Fruit fly (Drosophila melanogaster) whole organism, embryonic: ENCODE data around the gene Rok.

Experiments
- Abd-B ChIP-seq: fragments of 200-800 bp; sonication (Bioruptor generic); optimal IDR thresholded peaks from 2 replicates; lab custom pipeline; 2018; ENCODE audit warnings: missing biosample characterization, mild to moderate bottlenecking, missing genetic modification characterization, moderate library complexity
- Bgb ChIP-seq: fragments of 200-800 bp; sonication (Bioruptor generic); IDR thresholded peaks from 2 replicates; pipeline ENCODE4 v1.3.6; 2022; ENCODE audit warnings: missing biosample characterization, missing genetic modification characterization; ENCODE audit not compliant: partially characterized antibody
- CG10543 ChIP-seq: fragments of 200-800 bp; sonication (Bioruptor generic); optimal IDR thresholded peaks from 3 replicates; lab custom pipeline; 2017; ENCODE audit warnings: missing biosample characterization, mild to moderate bottlenecking, missing genetic modification characterization, moderate library complexity
- CG12769 ChIP-seq: fragments of 200-800 bp; sonication (Bioruptor generic); optimal IDR thresholded peaks from 2 replicates; lab custom pipeline; 2019; ENCODE audit warnings: missing biosample characterization, mild to moderate bottlenecking, missing genetic modification characterization, moderate library complexity
- CG13287 ChIP-seq: fragments of 200-800 bp; sonication (Bioruptor generic); IDR thresholded peaks from 2 replicates; pipeline ENCODE4 v1.3.6; 2022; ENCODE audit warnings: missing biosample characterization, missing genetic modification characterization; ENCODE audit not compliant: partially characterized antibody
- CG14710 ChIP-seq: fragments of 200-800 bp; sonication (Bioruptor generic); optimal IDR thresholded peaks from 3 replicates; lab custom pipeline; 2019; ENCODE audit warnings: missing biosample characterization, mild to moderate bottlenecking, missing genetic modification characterization, moderate library complexity
- CG15479 ChIP-seq: fragments of 200-800 bp; sonication (Bioruptor generic); optimal IDR thresholded peaks from 3 replicates; lab custom pipeline; 2019; ENCODE audit warnings: missing biosample characterization, mild to moderate bottlenecking, missing genetic modification characterization, moderate library complexity
- CG16813 ChIP-seq: fragments of 200-800 bp; sonication (Bioruptor generic); IDR thresholded peaks from 3 replicates; pipeline ENCODE4 v1.3.6; 2022; ENCODE audit warnings: missing biosample characterization, missing genetic modification characterization; ENCODE audit not compliant: partially characterized antibody
- CG2120 ChIP-seq: fragments of 200-800 bp; sonication (Bioruptor generic); optimal IDR thresholded peaks from 3 replicates; lab custom pipeline; 2016; ENCODE audit warnings: missing biosample characterization, missing genetic modification characterization
- CG34422 ChIP-seq: fragments of 200-800 bp; sonication (Bioruptor generic); IDR thresholded peaks from 3 replicates; pipeline ENCODE4 v1.3.6; 2022; ENCODE audit warnings: missing biosample characterization, missing genetic modification characterization
- CG3995 ChIP-seq: fragments of 200-800 bp; sonication (Bioruptor generic); optimal IDR thresholded peaks from 3 replicates; lab custom pipeline; 2016; ENCODE audit warnings: missing biosample characterization, missing genetic modification characterization
- CG6683 ChIP-seq: fragments of 200-800 bp; sonication (Bioruptor generic); optimal IDR thresholded peaks from 2 replicates; lab custom pipeline; 2017; ENCODE audit warnings: missing biosample characterization, mild to moderate bottlenecking, missing genetic modification characterization, missing genetic modification reagents
- CG8944 ChIP-seq: fragments of 200-800 bp; sonication (Bioruptor generic); optimal IDR thresholded peaks from 3 replicates; lab custom pipeline; 2016; ENCODE audit warnings: missing biosample characterization, missing genetic modification characterization
- CoRest ChIP-seq: fragments of 200-800 bp; sonication (Bioruptor generic); optimal IDR thresholded peaks from 3 replicates; lab custom pipeline; 2018; ENCODE audit warnings: missing biosample characterization, mild to moderate bottlenecking, missing genetic modification characterization, moderate library complexity
- Dad ChIP-seq: fragments of 200-800 bp; sonication (Bioruptor generic); optimal IDR thresholded peaks from 3 replicates; lab custom pipeline; 2016; ENCODE audit warnings: missing biosample characterization, missing genetic modification characterization
- Doc3 ChIP-seq: fragments of 200-800 bp; sonication (Bioruptor generic); IDR thresholded peaks from 3 replicates; pipeline ENCODE4 v1.3.6; 2022; ENCODE audit warnings: missing biosample characterization, missing genetic modification characterization; ENCODE audit not compliant: partially characterized antibody
- Dp ChIP-seq: fragments of 200-800 bp; sonication (Bioruptor generic); optimal IDR thresholded peaks from 2 replicates; lab custom pipeline; 2018; ENCODE audit warnings: missing biosample characterization, mild to moderate bottlenecking, missing genetic modification characterization, moderate library complexity
- E2f2 ChIP-seq: fragments of 200-800 bp; sonication (Bioruptor generic); IDR thresholded peaks from 2 replicates; pipeline ENCODE4 v1.3.6; 2022; ENCODE audit warnings: missing biosample characterization, missing genetic modification characterization
- ERR ChIP-seq: fragments of 200-800 bp; sonication (Bioruptor generic); optimal IDR thresholded peaks from 2 replicates; lab custom pipeline; 2016; ENCODE audit warnings: missing biosample characterization, missing genetic modification characterization
- Lhr ChIP-seq: fragments of 200-800 bp; sonication (Bioruptor generic); optimal IDR thresholded peaks from 3 replicates; lab custom pipeline; 2017; ENCODE audit warnings: mild to moderate bottlenecking, missing biosample characterization, missing genetic modification reagents, missing genetic modification characterization
- MESR4 ChIP-seq: fragments of 200-800 bp; sonication (Bioruptor generic); optimal IDR thresholded peaks from 2 replicates; lab custom pipeline; 2018; ENCODE audit warnings: missing biosample characterization, mild to moderate bottlenecking, missing genetic modification characterization, moderate library complexity
- Max ChIP-seq: fragments of 200-800 bp; sonication (Bioruptor generic); optimal IDR thresholded peaks from 2 replicates; lab custom pipeline; 2016; ENCODE audit warnings: missing biosample characterization, mild to moderate bottlenecking, missing genetic modification characterization
- Mrtf ChIP-seq: fragments of 200-800 bp; sonication (Bioruptor generic); IDR thresholded peaks from 3 replicates; pipeline ENCODE4 v1.3.6; 2022; ENCODE audit warnings: missing biosample characterization, missing genetic modification characterization
- Myb ChIP-seq: fragments of 200-800 bp; sonication (Bioruptor generic); optimal IDR thresholded peaks from 2 replicates; lab custom pipeline; 2016; ENCODE audit warnings: missing biosample characterization, missing genetic modification characterization
- Neu2 ChIP-seq: fragments of 200-800 bp; sonication (Bioruptor generic); optimal IDR thresholded peaks from 3 replicates; lab custom pipeline; 2016; ENCODE audit warnings: missing biosample characterization, missing genetic modification characterization, borderline replicate concordance
- Opbp ChIP-seq: fragments of 200-800 bp; sonication (Bioruptor generic); IDR thresholded peaks from 3 replicates; pipeline ENCODE4 v1.3.6; 2022; ENCODE audit warnings: missing biosample characterization, missing genetic modification characterization; ENCODE audit not compliant: partially characterized antibody
- Rfx ChIP-seq: fragments of 200-800 bp; sonication (Bioruptor generic); IDR thresholded peaks from 2 replicates; pipeline ENCODE4 v1.3.6; 2022; ENCODE audit warnings: missing biosample characterization, missing genetic modification characterization
- Sry-β ChIP-seq: fragments of 200-800 bp; sonication (Bioruptor generic); optimal IDR thresholded peaks from 2 replicates; lab custom pipeline; 2018; ENCODE audit warnings: missing biosample characterization, mild to moderate bottlenecking, missing genetic modification characterization, moderate library complexity
- Ssrp ChIP-seq: fragments of 200-800 bp; sonication (Bioruptor generic); optimal IDR thresholded peaks from 2 replicates; lab custom pipeline; 2018; ENCODE audit warnings: missing biosample characterization, mild to moderate bottlenecking, missing genetic modification characterization, moderate library complexity
- bigmax ChIP-seq: fragments of 200-800 bp; sonication (Bioruptor generic); optimal IDR thresholded peaks from 2 replicates; lab custom pipeline; 2018; ENCODE audit warnings: missing biosample characterization, mild to moderate bottlenecking, missing genetic modification characterization
- ci ChIP-seq: fragments of 200-800 bp; sonication (Bioruptor generic); IDR thresholded peaks from 3 replicates; pipeline ENCODE4 v1.3.6; 2022; ENCODE audit warnings: missing biosample characterization, missing genetic modification characterization
- gce ChIP-seq: fragments of 200-800 bp; sonication (Bioruptor generic); IDR thresholded peaks from 3 replicates; pipeline ENCODE4 v1.3.6; 2022; ENCODE audit warnings: missing biosample characterization, missing genetic modification characterization
- gcm ChIP-seq: fragments of 200-800 bp; sonication (Bioruptor generic); optimal IDR thresholded peaks from 2 replicates; lab custom pipeline; 2019; ENCODE audit warnings: missing biosample characterization, mild to moderate bottlenecking, missing genetic modification characterization, moderate library complexity
- grau ChIP-seq: fragments of 200-800 bp; optimal IDR thresholded peaks from 3 replicates; lab custom pipeline; 2019; ENCODE audit warnings: missing biosample characterization, mild to moderate bottlenecking, missing genetic modification characterization, moderate library complexity
- gro ChIP-seq: fragments of 200-800 bp; sonication (Bioruptor generic); optimal IDR thresholded peaks from 2 replicates; lab custom pipeline; 2016; ENCODE audit warnings: missing biosample characterization, missing genetic modification characterization
- her ChIP-seq: fragments of 200-800 bp; sonication (Bioruptor generic); optimal IDR thresholded peaks from 2 replicates; lab custom pipeline; 2016; ENCODE audit warnings: missing biosample characterization, missing genetic modification characterization
- nmo ChIP-seq: fragments of 200-800 bp; sonication (Bioruptor generic); optimal IDR thresholded peaks from 2 replicates; lab custom pipeline; 2018; ENCODE audit warnings: missing biosample characterization, mild to moderate bottlenecking, missing genetic modification characterization, moderate library complexity
- nom ChIP-seq: fragments of 200-800 bp; sonication (Bioruptor generic); optimal IDR thresholded peaks from 2 replicates; lab custom pipeline; 2017; ENCODE audit warnings: missing biosample characterization, missing genetic modification characterization, mild to moderate bottlenecking, moderate library complexity, missing genetic modification reagents
- onecut ChIP-seq: fragments of 200-800 bp; sonication (Bioruptor generic); IDR thresholded peaks from 2 replicates; pipeline ENCODE4 v1.3.6; 2022; ENCODE audit warnings: missing biosample characterization, missing genetic modification characterization
- otp ChIP-seq: fragments of 200-800 bp; sonication (Bioruptor generic); IDR thresholded peaks from 3 replicates; pipeline ENCODE4, ENCODE4 v1.3.6; 2022; ENCODE audit warnings: missing biosample characterization, missing genetic modification characterization
- p53 ChIP-seq: fragments of 200-800 bp; sonication (Bioruptor generic); optimal IDR thresholded peaks from 2 replicates; lab custom pipeline; 2016; ENCODE audit warnings: missing biosample characterization, missing genetic modification characterization
- prd ChIP-seq, 3 experiments: fragments of >200 bp in 2 of 3; fragments of 200-800 bp in 1 of 3; sonication (Bioruptor generic) in 1 of 3; optimal IDR thresholded peaks in 2 of 3; IDR thresholded peaks in 1 of 3; 2 replicates in 2 of 3; 3 replicates in 1 of 3; pipeline versions ENCODE4 v1.3.6 to Lab custom; 2017 to 2022; ENCODE audit warnings: missing biosample characterization in 1 of 3, missing genetic modification characterization in 1 of 3
- row ChIP-seq: fragments of 200-800 bp; sonication (Bioruptor generic); IDR thresholded peaks from 3 replicates; pipeline ENCODE4 v1.3.6; 2022; ENCODE audit warnings: missing biosample characterization, missing genetic modification characterization
- run ChIP-seq: fragments of 200-800 bp; sonication (Bioruptor generic); optimal IDR thresholded peaks from 3 replicates; lab custom pipeline; 2018; ENCODE audit warnings: missing biosample characterization, mild to moderate bottlenecking, missing genetic modification characterization
- sd ChIP-seq: fragments of 200-800 bp; sonication (Bioruptor generic); optimal IDR thresholded peaks from 3 replicates; lab custom pipeline; 2018; ENCODE audit warnings: missing biosample characterization, mild to moderate bottlenecking, missing genetic modification characterization, moderate library complexity
- sens-2 ChIP-seq: fragments of 200-800 bp; sonication (Bioruptor generic); IDR thresholded peaks from 2 replicates; pipeline ENCODE4 v1.3.6; 2022; ENCODE audit warnings: missing biosample characterization, missing genetic modification characterization
- ssp ChIP-seq: fragments of 200-800 bp; sonication (Bioruptor generic); IDR thresholded peaks from 2 replicates; pipeline ENCODE4 v1.3.6; 2022; ENCODE audit warnings: missing biosample characterization, missing genetic modification characterization
- sug ChIP-seq: fragments of 200-800 bp; optimal IDR thresholded peaks from 2 replicates; lab custom pipeline; 2019; ENCODE audit warnings: missing biosample characterization, mild to moderate bottlenecking, missing genetic modification characterization, moderate library complexity
- zfh2 ChIP-seq: fragments of 200-800 bp; sonication (Bioruptor generic); optimal IDR thresholded peaks from 2 replicates; lab custom pipeline; 2016; ENCODE audit warnings: missing biosample characterization, missing genetic modification characterization

Rok gene

dm6 chrX:16683765-16684164 is 46.6 kb upstream of the Rok start, which contains the start of gene Axs (continued):
- TF ChIP-seq CG2120 (GFP tag; lab: Kevin White, UChicago) (peak; percentile 50), sug (peak; percentile 31), CG10543 (no peak), Abd-B (peak; percentile 4), sd (tag; lab: Kevin White, UChicago) (peak; percentile 18), CG13287 (GFP tag; lab: Robert Waterston, UW) (peak; percentile 77), bigmax (GFP tag; lab: Kevin White, UChicago) (no peak), CG6683 (no peak), row (GFP tag; lab: Robert Waterston, UW) (peak; percentile 49; the same call in 1 of the 3 replicates), CG8944 (GFP tag; lab: Kevin White, UChicago) (no peak), sens-2 (GFP tag; lab: Robert Waterston, UW) (no peak), run (tag; lab: Kevin White, UChicago) (no peak), Sry-β (GFP tag; lab: Kevin White, UChicago) (peak; percentile 87), Ssrp (tag; lab: Kevin White, UChicago) (no peak), nom (GFP tag; lab: Kevin White, UChicago) (no peak), CG12769 (tag; lab: Kevin White, UChicago) (peak; percentile 16), CG16813 (GFP tag; lab: Robert Waterston, UW) (peak; percentile 69), Lhr (GFP tag; lab: Kevin White, UChicago) (peak; percentile 77), Dp (GFP tag; lab: Kevin White, UChicago) (peak; percentile 98), Rfx (GFP tag; lab: Robert Waterston, UW) (peak; percentile 54), Myb (peak; percentile 84), grau (tag; lab: Kevin White, UChicago) (peak; percentile 38), CG15479 (GFP tag; lab: Kevin White, UChicago) (peak; percentile 94), CG34422 (GFP tag; lab: Robert Waterston, UW) (0 out of 3 replicates have a peak, but pooled peaks have one; percentile 36), nmo (peak; percentile 63), Doc3 (GFP tag; lab: Robert Waterston, UW) (peak; percentile 44; the same call in 1 of the 3 replicates), Dad (GFP tag; lab: Kevin White, UChicago) (peak; percentile 20), Max (no peak), CG3995 (GFP tag; lab: Kevin White, UChicago) (peak; percentile 62), gcm (GFP tag; lab: Kevin White, UChicago) (no peak), E2f2 (GFP tag; lab: Robert Waterston, UW) (peak; percentile 99), ci (GFP tag; lab: Robert Waterston, UW) (peak; percentile 21; the same call in 1 of the 3 replicates), MESR4 (GFP tag; lab: Kevin White, UChicago) (peak; percentile 15), onecut (GFP tag; lab: Robert Waterston, UW) (0 out of 2 replicates have a peak, but pooled peaks have one; percentile 7), Mrtf (GFP tag; lab: Robert Waterston, UW) (no peak), Bgb (GFP tag; lab: Robert Waterston, UW) (peak; percentile 85), Opbp (GFP tag; lab: Robert Waterston, UW) (peak; percentile 84), CoRest (tag; lab: Kevin White, UChicago) (peak; percentile 51), gce (GFP tag; lab: Robert Waterston, UW) (no peak), otp (GFP tag; lab: Robert Waterston, UW) (no peak), Neu2 (no peak), zfh2 (GFP tag; lab: Kevin White, UChicago) (peak; percentile 30), p53 (GFP tag; lab: Kevin White, UChicago) (peak; percentile 45), gro (GFP tag; lab: Kevin White, UChicago) (peak; percentile 51), prd (optimal IDR thresholded peaks at IDR 0.05; lab: Kevin White, UChicago) (no peak), prd (GFP tag; IDR thresholded peaks at IDR 0.05; lab: Robert Waterston, UW) (no peak), ssp (no peak), her (GFP tag; lab: Kevin White, UChicago) (no peak), CG14710 (tag; lab: Kevin White, UChicago) (peak; percentile 38), ERR (peak; percentile 45)
